Worm (Caenorhabditis elegans) whole organism, mixed stage, embryonic: ENCODE results near the gene lron-14.

Experiments used
- blmp-1 ChIP-seq: fragments of 150-350 bp; optimal IDR thresholded peaks from 2 replicates; lab custom pipeline; 2014; ENCODE audit warnings: missing biosample characterization, missing genetic modification characterization
- elt-1 ChIP-seq: sonication (generic microtip); optimal IDR thresholded peaks from 2 replicates; lab custom pipeline; 2017; ENCODE audit warnings: missing genetic modification characterization, mild to moderate bottlenecking, missing compliant biosample characterization, antibody characterized with exemption, moderate library complexity, borderline replicate concordance; ENCODE audit not compliant: insufficient read depth
- lin-13 ChIP-seq: fragments of 150-350 bp; optimal IDR thresholded peaks from 2 replicates; lab custom pipeline; 2014; ENCODE audit warnings: missing biosample characterization, missing genetic modification characterization
- unc-62 ChIP-seq: fragments of 150-350 bp; optimal IDR thresholded peaks from 2 replicates; lab custom pipeline; 2014; ENCODE audit warnings: missing biosample characterization, missing genetic modification reagents, missing genetic modification characterization

ce11 chrIV:9610923-9611322 is 44.5 kb upstream of the lron-14 start:
- TF ChIP-seq lin-13 (tag; lab: Kevin White, UChicago): no peak
- TF ChIP-seq unc-62 (GFP tag; lab: Kevin White, UChicago): no peak
- peak; percentile 91 for TF ChIP-seq elt-1 (tag; lab: Kevin White, UChicago)
- TF ChIP-seq blmp-1 (tag; lab: Kevin White, UChicago): no peak
